Worm (Caenorhabditis elegans) whole organism, young adult: ENCODE results near the gene tbc-9.

Source experiments
- F57C9.4 ChIP-seq: sonication (generic microtip); optimal IDR thresholded peaks from 2 replicates; lab custom pipeline; 2017; ENCODE audit warnings: mild to moderate bottlenecking, missing genetic modification characterization, missing compliant biosample characterization
- Y56A3A.18 ChIP-seq: fragments of 200-800 bp; sonication (Bioruptor generic); IDR thresholded peaks from 2 replicates; pipeline ENCODE4 v1.3.6; 2022; ENCODE audit warnings: missing genetic modification reagents, missing genetic modification characterization, missing compliant biosample characterization
- let-607 ChIP-seq, 2 experiments: fragments of 200-800 bp in 1 of 2; sonication (Bioruptor generic) in 1 of 2; sonication (generic microtip) in 1 of 2; optimal IDR thresholded peaks; 2 replicates each; lab custom pipeline; 2016 to 2018; ENCODE audit warnings: mild to moderate bottlenecking in 2 of 2, missing compliant biosample characterization in 2 of 2, missing genetic modification characterization in 2 of 2, moderate library complexity in 2 of 2, missing genotype in 1 of 2
- mes-4 ChIP-seq: sonication (generic microtip); optimal IDR thresholded peaks from 2 replicates; lab custom pipeline; 2016; ENCODE audit warnings: missing genotype, missing genetic modification characterization, missing compliant biosample characterization
- nhr-80 ChIP-seq: sonication (generic microtip); optimal IDR thresholded peaks from 2 replicates; lab custom pipeline; 2016; ENCODE audit warnings: missing genetic modification characterization, missing compliant biosample characterization
- snpc-1.1 ChIP-seq: sonication (generic microtip); optimal IDR thresholded peaks from 2 replicates; lab custom pipeline; 2017; ENCODE audit warnings: missing genetic modification characterization, mild to moderate bottlenecking, missing compliant biosample characterization, antibody characterized with exemption, moderate library complexity, missing genotype, missing genetic modification reagents; ENCODE audit not compliant: insufficient read depth
- snpc-3.4 ChIP-seq: sonication (generic microtip); optimal IDR thresholded peaks from 2 replicates; lab custom pipeline; 2017; ENCODE audit warnings: missing genetic modification characterization, mild to moderate bottlenecking, missing compliant biosample characterization, antibody characterized with exemption, moderate library complexity, missing genotype, missing genetic modification reagents
- somi-1 ChIP-seq: fragments of 200-800 bp; sonication (Bioruptor generic); optimal IDR thresholded peaks from 2 replicates; lab custom pipeline; 2018; ENCODE audit warnings: mild to moderate bottlenecking, missing genetic modification characterization, missing compliant biosample characterization
- zim-3 ChIP-seq: sonication (generic microtip); optimal IDR thresholded peaks from 2 replicates; lab custom pipeline; 2017; ENCODE audit warnings: mild to moderate bottlenecking, missing genetic modification characterization, moderate library complexity, missing compliant biosample characterization

The tbc-9 gene

ce11 chrIV:13429240-13429639 lies 73.4 kb downstream of the tbc-9 start, which contains the start of gene K09B11.4:
TSS of gene K09B11.4 (plus strand) at chrIV:13429540.
- no peak for TF ChIP-seq let-607 (tag; optimal IDR thresholded peaks at IDR 0.05; lab: Kevin White, UChicago)
- TF ChIP-seq zim-3 (tag; lab: Kevin White, UChicago) = no peak
- no peak for TF ChIP-seq somi-1 (GFP tag; lab: Kevin White, UChicago)
- TF ChIP-seq snpc-1.1 (tag; lab: Kevin White, UChicago) = no peak
- no peak for TF ChIP-seq nhr-80
- TF ChIP-seq Y56A3A.18 (GFP tag; lab: Robert Waterston, UW) = no peak
- no peak for TF ChIP-seq snpc-3.4 (tag; lab: Kevin White, UChicago)
- no peak for TF ChIP-seq F57C9.4 (tag; lab: Kevin White, UChicago)
- no peak for TF ChIP-seq mes-4 (tag; lab: Kevin White, UChicago)
